Fruit fly (Drosophila melanogaster) whole organism, prepupa: ENCODE measurements around the gene CG8006.

Experiments
- CG10631 ChIP-seq: fragments of 200-800 bp; sonication (Bioruptor generic); optimal IDR thresholded peaks from 2 replicates; lab custom pipeline; 2016; ENCODE audit warnings: missing biosample characterization, missing genetic modification characterization
- CG3919 ChIP-seq: fragments of 200-800 bp; sonication (Bioruptor generic); optimal IDR thresholded peaks from 3 replicates; lab custom pipeline; 2016; ENCODE audit warnings: missing biosample characterization, missing genetic modification characterization
- Gug ChIP-seq: fragments of 200-800 bp; sonication (Bioruptor generic); IDR thresholded peaks from 2 replicates; pipeline ENCODE4 v1.3.6; 2022; ENCODE audit warnings: missing biosample characterization, missing genetic modification characterization
- Sox102F ChIP-seq: fragments of 200-800 bp; sonication (Bioruptor generic); optimal IDR thresholded peaks from 2 replicates; lab custom pipeline; 2016; ENCODE audit warnings: missing biosample characterization, mild to moderate bottlenecking, missing genetic modification characterization
- topi ChIP-seq: fragments of 200-800 bp; sonication (Bioruptor generic); optimal IDR thresholded peaks from 3 replicates; lab custom pipeline; 2016; ENCODE audit warnings: missing biosample characterization, missing genetic modification characterization

DNA sequence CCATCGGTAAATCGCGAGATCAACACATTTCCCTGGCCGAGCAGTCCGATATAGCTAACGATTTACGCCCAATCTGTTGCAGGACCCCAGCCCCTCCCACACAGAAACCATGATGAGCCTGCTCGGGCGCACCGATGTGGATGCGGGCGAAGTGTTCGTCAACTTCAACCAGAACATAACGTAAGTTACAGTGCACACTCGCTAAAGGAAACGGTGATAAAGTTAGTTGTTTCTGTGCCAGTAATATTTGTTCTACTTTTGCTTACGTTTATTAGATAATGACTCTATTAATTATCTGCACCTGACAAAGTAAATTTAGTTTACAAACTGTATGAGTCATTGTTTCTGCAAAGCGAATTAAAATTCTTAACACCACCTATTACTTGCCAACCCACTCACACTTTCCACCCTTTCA is 24.3 kb upstream of the CG8006 start:
- TF ChIP-seq Gug (GFP tag; lab: Robert Waterston, UW) (no peak), Sox102F (GFP tag; lab: Kevin White, UChicago) (no peak), CG10631 (no peak), topi (no peak), CG3919 (GFP tag; lab: Kevin White, UChicago) (no peak)
